Fruit fly (Drosophila melanogaster) S2 (cell line): Measurements from ENCODE around the gene ND-B22.

ENCODE experiments used
- CG8478 ChIP-seq: fragments of >200 bp; optimal IDR thresholded peaks from 2 replicates; lab custom pipeline; 2018
- CTCF ChIP-seq, 2 experiments: fragments of >200 bp; optimal IDR thresholded peaks; 2 replicates each; lab custom pipeline; 2018

DNA sequence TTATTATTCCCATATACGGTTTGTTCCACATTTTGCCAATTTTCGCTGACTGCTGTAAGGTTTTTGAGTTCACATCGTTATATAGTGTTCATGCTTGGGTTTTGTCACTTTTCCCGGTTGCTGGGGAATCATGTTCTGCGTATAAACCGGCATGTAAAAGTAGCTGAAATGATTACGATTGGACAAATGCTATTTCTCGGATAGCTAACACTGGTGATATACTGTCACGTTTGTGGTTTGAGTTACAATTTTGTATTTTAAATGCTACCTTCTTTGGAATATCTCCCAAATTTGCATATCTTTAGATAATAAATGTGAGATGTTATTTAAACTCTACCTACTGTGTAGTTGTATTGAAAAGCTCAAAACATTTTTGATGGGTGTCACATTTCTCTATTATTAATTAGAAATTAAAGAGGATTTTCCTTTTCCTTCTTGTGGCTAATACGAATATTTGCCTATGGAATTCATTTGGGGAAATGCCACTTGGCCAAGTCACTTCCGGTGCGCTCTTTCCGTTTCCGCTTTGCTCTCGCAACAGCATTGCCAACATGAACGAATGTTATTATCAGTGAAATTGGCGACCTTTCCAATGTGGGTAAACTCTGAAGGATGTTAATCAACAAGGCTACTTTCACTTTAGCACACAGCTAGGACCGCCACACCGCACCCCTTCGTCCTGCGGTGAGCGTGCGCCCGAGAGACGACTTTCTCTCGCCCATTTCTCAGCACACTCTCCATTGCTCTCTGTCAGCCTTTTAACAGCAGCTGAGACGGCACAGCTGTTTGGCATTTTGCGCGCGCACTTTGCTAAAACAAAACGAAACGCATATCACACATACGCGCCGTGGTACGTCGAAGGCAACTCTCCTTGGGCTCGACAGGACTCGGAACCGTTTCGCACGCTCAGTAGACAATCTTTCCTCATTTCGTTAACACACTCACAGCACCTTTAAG, 43.9 kb upstream of the ND-B22 start, which contains the start of the genes CG16956, CG42784 and CG43850:
- no peak for TF ChIP-seq CG8478 (lab: Kevin White, UChicago)
- no peak for TF ChIP-seq CTCF (optimal IDR thresholded peaks at IDR 0.05; lab: Kevin White, UChicago)
